Fruit fly (Drosophila melanogaster) whole organism, prepupa: Measurements from ENCODE around the gene CG17732.

Experiments used
- CG10631 ChIP-seq: fragments of 200-800 bp; sonication (Bioruptor generic); optimal IDR thresholded peaks from 2 replicates; lab custom pipeline; 2016; ENCODE audit warnings: missing biosample characterization, missing genetic modification characterization
- CG10669 ChIP-seq: fragments of 200-800 bp; sonication (Bioruptor generic); optimal IDR thresholded peaks from 3 replicates; lab custom pipeline; 2018; ENCODE audit warnings: missing biosample characterization, mild to moderate bottlenecking, missing genetic modification characterization, moderate library complexity
- CG15336 ChIP-seq: fragments of 200-800 bp; sonication (Bioruptor generic); IDR thresholded peaks from 2 replicates; pipeline ENCODE4 v1.3.6; 2022; ENCODE audit warnings: missing biosample characterization, missing genetic modification characterization
- CG1621 ChIP-seq: fragments of 200-800 bp; sonication (Bioruptor generic); optimal IDR thresholded peaks from 3 replicates; lab custom pipeline; 2018; ENCODE audit warnings: missing biosample characterization, mild to moderate bottlenecking, missing genetic modification characterization
- CG3032 ChIP-seq: fragments of 200-800 bp; optimal IDR thresholded peaks from 2 replicates; lab custom pipeline; 2019; ENCODE audit warnings: missing biosample characterization, mild to moderate bottlenecking, missing genetic modification characterization, moderate library complexity
- CG32006 ChIP-seq: fragments of 200-800 bp; sonication (Bioruptor generic); optimal IDR thresholded peaks from 3 replicates; lab custom pipeline; 2017; ENCODE audit warnings: missing biosample characterization, mild to moderate bottlenecking, missing genetic modification characterization
- CG34406 ChIP-seq: fragments of 200-800 bp; sonication (Bioruptor generic); optimal IDR thresholded peaks from 3 replicates; lab custom pipeline; 2016; ENCODE audit warnings: missing biosample characterization, missing genetic modification characterization
- CG3919 ChIP-seq: fragments of 200-800 bp; sonication (Bioruptor generic); optimal IDR thresholded peaks from 3 replicates; lab custom pipeline; 2016; ENCODE audit warnings: missing biosample characterization, missing genetic modification characterization
- CG7368 ChIP-seq: fragments of 200-800 bp; sonication (Bioruptor generic); optimal IDR thresholded peaks from 3 replicates; lab custom pipeline; 2016; ENCODE audit warnings: missing biosample characterization, missing genetic modification characterization
- Eip75B ChIP-seq: fragments of 200-800 bp; sonication (Bioruptor generic); optimal IDR thresholded peaks from 3 replicates; lab custom pipeline; 2016; ENCODE audit warnings: missing biosample characterization, missing genetic modification characterization
- Ets21C ChIP-seq: fragments of 200-800 bp; sonication (Bioruptor generic); optimal IDR thresholded peaks from 3 replicates; lab custom pipeline; 2016; ENCODE audit warnings: missing biosample characterization, missing genetic modification characterization
- Hr38 ChIP-seq: sonication (Bioruptor generic); optimal IDR thresholded peaks from 2 replicates; lab custom pipeline; 2016; ENCODE audit warnings: missing biosample characterization, missing genetic modification characterization
- Hr4 ChIP-seq: fragments of 200-800 bp; sonication (Bioruptor generic); optimal IDR thresholded peaks from 3 replicates; lab custom pipeline; 2016; ENCODE audit warnings: missing biosample characterization, missing genetic modification characterization
- Sox102F ChIP-seq: fragments of 200-800 bp; sonication (Bioruptor generic); optimal IDR thresholded peaks from 2 replicates; lab custom pipeline; 2016; ENCODE audit warnings: missing biosample characterization, mild to moderate bottlenecking, missing genetic modification characterization
- Sox15 ChIP-seq: fragments of 200-800 bp; sonication (Bioruptor generic); optimal IDR thresholded peaks from 3 replicates; lab custom pipeline; 2016; ENCODE audit warnings: missing biosample characterization, missing genetic modification characterization
- fkh ChIP-seq: fragments of 200-800 bp; sonication (Bioruptor generic); optimal IDR thresholded peaks from 3 replicates; lab custom pipeline; 2017; ENCODE audit warnings: missing biosample characterization, mild to moderate bottlenecking, missing genetic modification characterization, moderate library complexity
- ss ChIP-seq, 2 experiments: fragments of 200-800 bp; sonication (Bioruptor generic); optimal IDR thresholded peaks; 2 replicates in 1 of 2; 3 replicates in 1 of 2; lab custom pipeline; 2017 to 2018; ENCODE audit warnings: mild to moderate bottlenecking in 2 of 2, missing biosample characterization in 2 of 2, missing genetic modification characterization in 2 of 2, moderate library complexity in 1 of 2

Gene CG17732

dm6 chr3L:20006269-20007265 is 25.1 kb downstream of the CG17732 start:
- TF ChIP-seq CG3032 (tag; lab: Kevin White, UChicago) (no peak), fkh (GFP tag; lab: Kevin White, UChicago) (peak; percentile 87), ss (GFP tag; optimal IDR thresholded peaks at IDR 0.05; lab: Kevin White, UChicago) (no peak)

- TF ChIP-seq Hr4 = no peak
- TF ChIP-seq CG7368 = no peak
- no peak for TF ChIP-seq CG10631 (GFP tag; lab: Kevin White, UChicago)
- TF ChIP-seq CG34406 = no peak
- no peak for TF ChIP-seq CG3919 (GFP tag; lab: Kevin White, UChicago)
- TF ChIP-seq Hr38 (GFP tag; lab: Kevin White, UChicago) = no peak
- no peak for TF ChIP-seq CG15336
- no peak for TF ChIP-seq Sox102F
- no peak for TF ChIP-seq CG10669 (GFP tag; lab: Kevin White, UChicago)
- no peak for TF ChIP-seq CG1621 (tag; lab: Kevin White, UChicago)
These were observed 46.2 kb downstream of the CG17732 start, which contains the start of gene CG14183 for dm6 chr3L:20027735-20028134. TSS of gene CG14183 (minus strand) at chr3L:20027835.

- TF ChIP-seq CG3919 (GFP tag; lab: Kevin White, UChicago) = no peak
- TF ChIP-seq Sox15 (GFP tag; lab: Kevin White, UChicago) = no peak
- TF ChIP-seq CG32006 (GFP tag; lab: Kevin White, UChicago) = no peak
- no peak for TF ChIP-seq Ets21C (GFP tag; lab: Kevin White, UChicago)
- no peak for TF ChIP-seq CG10631 (GFP tag; lab: Kevin White, UChicago)
- TF ChIP-seq Eip75B (GFP tag; lab: Kevin White, UChicago) = no peak
These were observed 47.3 kb downstream of the CG17732 start, which contains the start of gene Lamtor1 for dm6 chr3L:20028753-20029152. TSS of gene Lamtor1 (minus strand) at chr3L:20029020.
